Fruit fly (Drosophila melanogaster) whole organism, embryonic: ENCODE results near the gene fred.

Experiments used
- ATbp ChIP-seq: fragments of 200-800 bp; sonication (Bioruptor generic); optimal IDR thresholded peaks from 2 replicates; lab custom pipeline; 2017; ENCODE audit warnings: missing biosample characterization, mild to moderate bottlenecking, missing genetic modification characterization, missing genetic modification reagents
- Asciz ChIP-seq: fragments of 200-800 bp; sonication (Bioruptor generic); optimal IDR thresholded peaks from 2 replicates; lab custom pipeline; 2017; ENCODE audit warnings: missing biosample characterization, mild to moderate bottlenecking, missing genetic modification characterization, missing genetic modification reagents
- Awh ChIP-seq: fragments of 200-800 bp; sonication (Bioruptor generic); IDR thresholded peaks from 2 replicates; pipeline ENCODE4, ENCODE4 v1.3.6; 2022; ENCODE audit warnings: missing biosample characterization, missing genetic modification characterization
- CG10565 ChIP-seq: fragments of 200-800 bp; sonication (Bioruptor generic); optimal IDR thresholded peaks from 3 replicates; lab custom pipeline; 2016; ENCODE audit warnings: missing biosample characterization, mild to moderate bottlenecking, missing genetic modification characterization
- CG10654 ChIP-seq: fragments of 200-800 bp; sonication (Bioruptor generic); optimal IDR thresholded peaks from 2 replicates; lab custom pipeline; 2016; ENCODE audit warnings: missing biosample characterization, missing genetic modification characterization
- CG12219 ChIP-seq: fragments of 200-800 bp; sonication (Bioruptor generic); optimal IDR thresholded peaks from 3 replicates; lab custom pipeline; 2018; ENCODE audit warnings: missing biosample characterization, mild to moderate bottlenecking, missing genetic modification characterization
- CG12236 ChIP-seq: fragments of 200-800 bp; sonication (Bioruptor generic); optimal IDR thresholded peaks from 2 replicates; lab custom pipeline; 2016; ENCODE audit warnings: missing biosample characterization, missing genetic modification characterization
- CG12769 ChIP-seq: fragments of 200-800 bp; sonication (Bioruptor generic); optimal IDR thresholded peaks from 2 replicates; lab custom pipeline; 2019; ENCODE audit warnings: missing biosample characterization, mild to moderate bottlenecking, missing genetic modification characterization, moderate library complexity
- CG13424 ChIP-seq: fragments of 200-800 bp; sonication (Bioruptor generic); optimal IDR thresholded peaks from 2 replicates; lab custom pipeline; 2019; ENCODE audit warnings: missing biosample characterization, mild to moderate bottlenecking, missing genetic modification characterization, moderate library complexity
- CG14710 ChIP-seq: fragments of 200-800 bp; sonication (Bioruptor generic); optimal IDR thresholded peaks from 3 replicates; lab custom pipeline; 2019; ENCODE audit warnings: missing biosample characterization, mild to moderate bottlenecking, missing genetic modification characterization, moderate library complexity
- CG1529 ChIP-seq: fragments of 200-800 bp; sonication (Bioruptor generic); optimal IDR thresholded peaks from 3 replicates; lab custom pipeline; 2018; ENCODE audit warnings: missing biosample characterization, missing genetic modification characterization
- CG1647 ChIP-seq: fragments of 200-800 bp; sonication (Bioruptor generic); optimal IDR thresholded peaks from 3 replicates; lab custom pipeline; 2016; ENCODE audit warnings: missing biosample characterization, missing genetic modification characterization
- CG17829 ChIP-seq: fragments of 200-800 bp; optimal IDR thresholded peaks from 2 replicates; lab custom pipeline; 2019; ENCODE audit warnings: missing biosample characterization, mild to moderate bottlenecking, missing genetic modification characterization, moderate library complexity
- CG2120 ChIP-seq: fragments of 200-800 bp; sonication (Bioruptor generic); optimal IDR thresholded peaks from 3 replicates; lab custom pipeline; 2016; ENCODE audit warnings: missing biosample characterization, missing genetic modification characterization
- CG2202 ChIP-seq: fragments of 200-800 bp; sonication (Bioruptor generic); optimal IDR thresholded peaks from 2 replicates; lab custom pipeline; 2018; ENCODE audit warnings: missing biosample characterization, mild to moderate bottlenecking, missing genetic modification characterization
- CG31441 ChIP-seq: fragments of 200-800 bp; sonication (Bioruptor generic); IDR thresholded peaks from 2 replicates; pipeline ENCODE4 v1.3.6; 2022; ENCODE audit warnings: missing biosample characterization, missing genetic modification characterization
- CG4424 ChIP-seq: fragments of 200-800 bp; sonication (Bioruptor generic); optimal IDR thresholded peaks from 3 replicates; lab custom pipeline; 2016; ENCODE audit warnings: missing biosample characterization, missing genetic modification characterization
- CG4617 ChIP-seq: fragments of 200-800 bp; sonication (Bioruptor generic); optimal IDR thresholded peaks from 3 replicates; lab custom pipeline; 2016; ENCODE audit warnings: missing biosample characterization, missing genetic modification characterization, borderline replicate concordance
- CG7745 ChIP-seq: fragments of 200-800 bp; sonication (Bioruptor generic); optimal IDR thresholded peaks from 2 replicates; lab custom pipeline; 2018; ENCODE audit warnings: missing biosample characterization, mild to moderate bottlenecking, missing genetic modification characterization, moderate library complexity
- CG9876 ChIP-seq: fragments of 200-800 bp; sonication (Bioruptor generic); optimal IDR thresholded peaks from 2 replicates; lab custom pipeline; 2016; ENCODE audit warnings: missing biosample characterization, missing genetic modification characterization
- Dp ChIP-seq: fragments of 200-800 bp; sonication (Bioruptor generic); optimal IDR thresholded peaks from 2 replicates; lab custom pipeline; 2018; ENCODE audit warnings: missing biosample characterization, mild to moderate bottlenecking, missing genetic modification characterization, moderate library complexity
- Ets65A ChIP-seq: fragments of 200-800 bp; sonication (Bioruptor generic); peaks from one replicate; lab custom pipeline; 2016; ENCODE audit warnings: missing biosample characterization, missing genetic modification characterization
- Fer2 ChIP-seq: fragments of 200-800 bp; sonication (Bioruptor generic); optimal IDR thresholded peaks from 2 replicates; lab custom pipeline; 2018; ENCODE audit warnings: missing biosample characterization, mild to moderate bottlenecking, missing genetic modification characterization, moderate library complexity
- MESR4 ChIP-seq: fragments of 200-800 bp; sonication (Bioruptor generic); optimal IDR thresholded peaks from 2 replicates; lab custom pipeline; 2018; ENCODE audit warnings: missing biosample characterization, mild to moderate bottlenecking, missing genetic modification characterization, moderate library complexity
- Max ChIP-seq: fragments of 200-800 bp; sonication (Bioruptor generic); optimal IDR thresholded peaks from 2 replicates; lab custom pipeline; 2016; ENCODE audit warnings: missing biosample characterization, mild to moderate bottlenecking, missing genetic modification characterization
- NFAT ChIP-seq: fragments of 200-800 bp; sonication (Bioruptor generic); IDR thresholded peaks from 2 replicates; pipeline ENCODE4 v1.3.6; 2022; ENCODE audit warnings: missing biosample characterization, missing genetic modification characterization
- Nf-YB ChIP-seq: fragments of 200-800 bp; sonication (Bioruptor generic); optimal IDR thresholded peaks from 3 replicates; lab custom pipeline; 2019; ENCODE audit warnings: missing biosample characterization, mild to moderate bottlenecking, missing genetic modification characterization, moderate library complexity
- Ptx1 ChIP-seq: fragments of 200-800 bp; sonication (Bioruptor generic); IDR thresholded peaks from 2 replicates; pipeline ENCODE4 v1.3.6; 2022; ENCODE audit warnings: missing biosample characterization, missing genetic modification characterization
- Side ChIP-seq: fragments of 200-800 bp; sonication (Bioruptor generic); optimal IDR thresholded peaks from 2 replicates; lab custom pipeline; 2016; ENCODE audit warnings: missing biosample characterization, missing genetic modification characterization
- Ssrp ChIP-seq: fragments of 200-800 bp; sonication (Bioruptor generic); optimal IDR thresholded peaks from 2 replicates; lab custom pipeline; 2018; ENCODE audit warnings: missing biosample characterization, mild to moderate bottlenecking, missing genetic modification characterization, moderate library complexity
- Xrp1 ChIP-seq: fragments of 200-800 bp; sonication (Bioruptor generic); IDR thresholded peaks from 2 replicates; pipeline ENCODE4 v1.3.6; 2022; ENCODE audit warnings: missing biosample characterization, missing genetic modification characterization
- ara ChIP-seq: fragments of 200-800 bp; sonication (Bioruptor generic); IDR thresholded peaks from 2 replicates; pipeline ENCODE4 v1.3.6; 2022; ENCODE audit warnings: missing biosample characterization, missing genetic modification characterization
- ash1 ChIP-seq: fragments of 200-800 bp; sonication (Bioruptor generic); optimal IDR thresholded peaks from 2 replicates; lab custom pipeline; 2018; ENCODE audit warnings: missing biosample characterization, mild to moderate bottlenecking, missing genetic modification characterization
- cwo ChIP-seq: fragments of 200-800 bp; sonication (Bioruptor generic); optimal IDR thresholded peaks from 3 replicates; lab custom pipeline; 2017; ENCODE audit warnings: missing biosample characterization, missing genetic modification characterization, mild to moderate bottlenecking, moderate library complexity, missing genetic modification reagents
- dati ChIP-seq: fragments of 200-800 bp; sonication (Bioruptor generic); IDR thresholded peaks from 2 replicates; pipeline ENCODE4 v1.3.6; 2022; ENCODE audit warnings: missing biosample characterization, missing genetic modification characterization
- dm ChIP-seq: fragments of 200-800 bp; sonication (Bioruptor generic); optimal IDR thresholded peaks from 3 replicates; lab custom pipeline; 2016; ENCODE audit warnings: missing biosample characterization, missing genetic modification characterization
- gcm ChIP-seq: fragments of 200-800 bp; sonication (Bioruptor generic); optimal IDR thresholded peaks from 2 replicates; lab custom pipeline; 2019; ENCODE audit warnings: missing biosample characterization, mild to moderate bottlenecking, missing genetic modification characterization, moderate library complexity
- insv ChIP-seq, 2 experiments: fragments of 200-800 bp; sonication (Bioruptor generic); optimal IDR thresholded peaks; 3 replicates each; lab custom pipeline; 2016 to 2018; ENCODE audit warnings: missing biosample characterization in 2 of 2, missing genetic modification characterization in 2 of 2
- inv ChIP-seq: fragments of 200-800 bp; sonication (Bioruptor generic); IDR thresholded peaks from 2 replicates; pipeline ENCODE4 v1.3.6; 2022; ENCODE audit warnings: missing biosample characterization, missing genetic modification characterization; ENCODE audit not compliant: partially characterized antibody
- maf-S ChIP-seq: fragments of 200-800 bp; sonication (Bioruptor generic); optimal IDR thresholded peaks from 2 replicates; lab custom pipeline; 2016; ENCODE audit warnings: missing biosample characterization, missing genetic modification characterization
- nmo ChIP-seq: fragments of 200-800 bp; sonication (Bioruptor generic); optimal IDR thresholded peaks from 2 replicates; lab custom pipeline; 2018; ENCODE audit warnings: missing biosample characterization, mild to moderate bottlenecking, missing genetic modification characterization, moderate library complexity
- org-1 ChIP-seq: fragments of 200-800 bp; sonication (Bioruptor generic); optimal IDR thresholded peaks from 2 replicates; lab custom pipeline; 2017; ENCODE audit warnings: missing biosample characterization, missing genetic modification characterization
- pan ChIP-seq, 4 experiments: fragments of >200 bp in 3 of 4; fragments of 200-800 bp in 1 of 4; sonication (Bioruptor generic) in 1 of 4; optimal IDR thresholded peaks in 3 of 4; IDR thresholded peaks in 1 of 4; 2 replicates each; pipeline versions ENCODE4 v1.3.6 to Lab custom; 2017 to 2022; ENCODE audit warnings: missing biosample characterization in 2 of 4, missing genetic modification characterization in 2 of 4, mixed read lengths in 1 of 4
- peb ChIP-seq: fragments of 200-800 bp; sonication (Bioruptor generic); IDR thresholded peaks from 2 replicates; pipeline ENCODE4 v1.3.6; 2022; ENCODE audit warnings: missing biosample characterization, missing genetic modification characterization
- repo ChIP-seq: fragments of 200-800 bp; sonication (Bioruptor generic); optimal IDR thresholded peaks from 2 replicates; lab custom pipeline; 2016; ENCODE audit warnings: missing biosample characterization, missing genetic modification characterization
- sc ChIP-seq, 3 experiments: fragments of >200 bp in 2 of 3; fragments of 200-800 bp in 1 of 3; sonication (Bioruptor generic) in 1 of 3; optimal IDR thresholded peaks; 2 replicates in 2 of 3; 3 replicates in 1 of 3; lab custom pipeline; 2017; ENCODE audit warnings: mild to moderate bottlenecking in 1 of 3, missing biosample characterization in 1 of 3, missing genetic modification characterization in 1 of 3, missing genetic modification reagents in 1 of 3
- scrt ChIP-seq: fragments of 200-800 bp; sonication (Bioruptor generic); optimal IDR thresholded peaks from 2 replicates; lab custom pipeline; 2018; ENCODE audit warnings: missing biosample characterization, mild to moderate bottlenecking, missing genetic modification characterization, moderate library complexity
- stwl ChIP-seq: fragments of 200-800 bp; sonication (Bioruptor generic); optimal IDR thresholded peaks from 3 replicates; lab custom pipeline; 2018; ENCODE audit warnings: missing biosample characterization, mild to moderate bottlenecking, missing genetic modification characterization, moderate library complexity
- vfl ChIP-seq: fragments of 200-800 bp; sonication (Bioruptor generic); optimal IDR thresholded peaks from 2 replicates; lab custom pipeline; 2016; ENCODE audit warnings: missing biosample characterization, missing genetic modification characterization

The fred gene

dm6 chr2L:3888173-3888572, 103.3 kb downstream of the fred start (continued):
- no peak for TF ChIP-seq Max (GFP tag; lab: Kevin White, UChicago)
- TF ChIP-seq ara: 0 out of 2 replicates have a peak, but pooled peaks have one; percentile 36
- no peak for TF ChIP-seq CG12219 (GFP tag; lab: Kevin White, UChicago)
- peak; percentile 29 for TF ChIP-seq Side (GFP tag; lab: Kevin White, UChicago)
- no peak for TF ChIP-seq gcm (GFP tag; lab: Kevin White, UChicago)
- TF ChIP-seq CG1647: no peak
- TF ChIP-seq CG9876 (GFP tag; lab: Kevin White, UChicago): no peak
- no peak for TF ChIP-seq Dp
- TF ChIP-seq MESR4: no peak
- TF ChIP-seq ash1 (GFP tag; lab: Kevin White, UChicago): no peak
- TF ChIP-seq repo (GFP tag; lab: Kevin White, UChicago): no peak
- no peak for TF ChIP-seq CG10565 (GFP tag; lab: Kevin White, UChicago)
- no peak for TF ChIP-seq org-1 (GFP tag; lab: Kevin White, UChicago)
- TF ChIP-seq CG13424 (tag; lab: Kevin White, UChicago): no peak
- TF ChIP-seq vfl (GFP tag; lab: Kevin White, UChicago): no peak
- no peak for TF ChIP-seq dati (GFP tag; lab: Robert Waterston, UW)
- TF ChIP-seq sc (optimal IDR thresholded peaks at IDR 0.05; lab: Kevin White, UChicago): no peak
- no peak for TF ChIP-seq sc (GFP tag; optimal IDR thresholded peaks at IDR 0.05; lab: Kevin White, UChicago)
- no peak for TF ChIP-seq CG12236 (GFP tag; lab: Kevin White, UChicago)
- TF ChIP-seq CG4617 (GFP tag; lab: Kevin White, UChicago): no peak
- peak; percentile 2 for TF ChIP-seq stwl (tag; lab: Kevin White, UChicago)
- no peak for TF ChIP-seq peb
- TF ChIP-seq Ets65A (GFP tag; lab: Kevin White, UChicago): no peak
- peak; percentile 48; the same call in 1 of the 2 replicates for TF ChIP-seq Awh (GFP tag; lab: Robert Waterston, UW)
- TF ChIP-seq inv (GFP tag; lab: Robert Waterston, UW): no peak
- peak; percentile 12 for TF ChIP-seq CG2202 (tag; lab: Kevin White, UChicago)
- TF ChIP-seq Fer2 (tag; lab: Kevin White, UChicago): no peak
- peak; percentile 62 for TF ChIP-seq Xrp1
- peak; percentile 9 for TF ChIP-seq CG4424 (GFP tag; lab: Kevin White, UChicago)
- TF ChIP-seq CG1529: no peak
- TF ChIP-seq NFAT (GFP tag; lab: Robert Waterston, UW): no peak
- TF ChIP-seq CG7745: no peak
- TF ChIP-seq Asciz (GFP tag; lab: Kevin White, UChicago): peak; percentile 27
- TF ChIP-seq dm (GFP tag; lab: Kevin White, UChicago): no peak
- TF ChIP-seq CG17829 (tag; lab: Kevin White, UChicago): no peak
- TF ChIP-seq Ssrp (tag; lab: Kevin White, UChicago): no peak
- peak; percentile 19; the same call in 1 of the 2 replicates for TF ChIP-seq CG31441 (GFP tag; lab: Robert Waterston, UW)
- peak; percentile 38 for TF ChIP-seq CG14710 (tag; lab: Kevin White, UChicago)
- TF ChIP-seq Nf-YB (GFP tag; lab: Kevin White, UChicago): peak; percentile 23
- TF ChIP-seq CG10654 (GFP tag; lab: Kevin White, UChicago): no peak
- no peak for TF ChIP-seq CG12769 (tag; lab: Kevin White, UChicago)
- peak; percentile 11 for TF ChIP-seq maf-S (GFP tag; lab: Kevin White, UChicago)
- no peak for TF ChIP-seq cwo
- no peak for TF ChIP-seq insv (GFP tag; optimal IDR thresholded peaks at IDR 0.05; lab: Kevin White, UChicago)
- no peak for TF ChIP-seq scrt
- no peak for TF ChIP-seq Ptx1 (GFP tag; lab: Robert Waterston, UW)
- TF ChIP-seq ATbp (GFP tag; lab: Kevin White, UChicago): peak; percentile 76
- no peak for TF ChIP-seq pan (optimal IDR thresholded peaks at IDR 0.05; lab: Kevin White, UChicago)
- no peak for TF ChIP-seq pan (GFP tag; optimal IDR thresholded peaks at IDR 0.05 in 1 of 2, IDR thresholded peaks at IDR 0.05 in 1 of 2)
- TF ChIP-seq nmo: no peak
- TF ChIP-seq CG2120: peak; percentile 5
